Worm (Caenorhabditis elegans): ENCODE data around the gene air-1.

The air-1 gene

ce11 chrV:8212816-8213215, 8.5 kb upstream of the air-1 start:
- TF ChIP-seq npax-4 (tag; optimal IDR thresholded peaks at IDR 0.05): no peak
- peak; percentile 16 for TF ChIP-seq elt-2 (tag; optimal IDR thresholded peaks at IDR 0.05)

ce11 chrV:8213868-8214267, 7.4 kb upstream of the air-1 start, which contains the start of gene K07C11.7:
TSS of gene K07C11.7 (minus strand) at chrV:8213968.
- TF ChIP-seq pha-2 (tag; optimal IDR thresholded peaks at IDR 0.05) (no peak), F13H6.1 (tag; optimal IDR thresholded peaks at IDR 0.05) (no peak), ceh-45 (GFP tag; IDR thresholded peaks at IDR 0.05) (no peak), fkh-6 (tag; optimal IDR thresholded peaks at IDR 0.05) (no peak), odd-2 (tag; optimal IDR thresholded peaks at IDR 0.05) (no peak), ttx-3 (tag; optimal IDR thresholded peaks at IDR 0.05) (no peak), eyg-1 (tag; optimal IDR thresholded peaks at IDR 0.05) (no peak), nhr-232 (tag; optimal IDR thresholded peaks at IDR 0.05) (no peak), pqm-1 (tag; optimal IDR thresholded peaks at IDR 0.05) (no peak)

ce11 chrV:8215158-8215557, 6.1 kb upstream of the air-1 start:
- no peak for TF ChIP-seq tbx-7 (tag; optimal IDR thresholded peaks at IDR 0.05)
- TF ChIP-seq K09A11.1 (tag; optimal IDR thresholded peaks at IDR 0.05; ENCODE audit: insufficient read depth): no peak
- TF ChIP-seq pros-1 (tag; optimal IDR thresholded peaks at IDR 0.05): no peak
- TF ChIP-seq gmeb-2 (tag; optimal IDR thresholded peaks at IDR 0.05): no peak
- no peak for TF ChIP-seq dmd-4 (tag; optimal IDR thresholded peaks at IDR 0.05; ENCODE audit: borderline replicate concordance)
- no peak for TF ChIP-seq pag-3 (tag; optimal IDR thresholded peaks at IDR 0.05; ENCODE audit: borderline replicate concordance)
- TF ChIP-seq hlh-6 (tag; optimal IDR thresholded peaks at IDR 0.05): no peak
- no peak for TF ChIP-seq nhr-232 (tag; optimal IDR thresholded peaks at IDR 0.05)
- TF ChIP-seq tbx-2 (tag; optimal IDR thresholded peaks at IDR 0.05): no peak
- TF ChIP-seq Y22D7AL.16 (tag; optimal IDR thresholded peaks at IDR 0.05): no peak
- TF ChIP-seq ceh-48 (tag; optimal IDR thresholded peaks at IDR 0.05): no peak
- no peak for TF ChIP-seq hlh-15 (tag; optimal IDR thresholded peaks at IDR 0.05)
- TF ChIP-seq nfya-1 (tag; optimal IDR thresholded peaks at IDR 0.05): no peak
- no peak for TF ChIP-seq ttx-3 (tag; optimal IDR thresholded peaks at IDR 0.05)
- no peak for TF ChIP-seq fkh-10 (GFP tag; optimal IDR thresholded peaks at IDR 0.05)
- no peak for TF ChIP-seq unc-42 (tag; optimal IDR thresholded peaks at IDR 0.05)

DNA sequence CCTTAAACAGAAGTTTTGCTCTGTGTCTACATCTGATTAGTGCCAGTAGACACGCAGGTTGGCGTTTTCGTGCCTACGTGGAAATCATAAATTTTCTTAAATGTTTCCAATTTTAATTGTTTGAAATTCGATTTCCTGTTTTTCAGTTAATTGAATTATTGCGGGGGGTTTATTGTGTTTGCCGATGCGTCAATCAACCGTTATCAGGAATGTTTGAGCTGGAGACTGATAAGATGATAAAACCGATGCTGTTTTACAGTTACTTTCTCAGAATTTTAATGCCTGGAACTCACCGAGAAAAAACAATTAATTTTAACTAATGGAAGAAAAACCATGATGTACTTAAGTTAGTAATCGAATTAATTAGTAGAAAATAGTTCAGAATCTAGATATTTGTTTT, 4.2 kb upstream of the air-1 start:
- TF ChIP-seq elt-2 (tag; optimal IDR thresholded peaks at IDR 0.05) (peak; percentile 87), pax-1 (tag; optimal IDR thresholded peaks at IDR 0.05) (no peak)

DNA sequence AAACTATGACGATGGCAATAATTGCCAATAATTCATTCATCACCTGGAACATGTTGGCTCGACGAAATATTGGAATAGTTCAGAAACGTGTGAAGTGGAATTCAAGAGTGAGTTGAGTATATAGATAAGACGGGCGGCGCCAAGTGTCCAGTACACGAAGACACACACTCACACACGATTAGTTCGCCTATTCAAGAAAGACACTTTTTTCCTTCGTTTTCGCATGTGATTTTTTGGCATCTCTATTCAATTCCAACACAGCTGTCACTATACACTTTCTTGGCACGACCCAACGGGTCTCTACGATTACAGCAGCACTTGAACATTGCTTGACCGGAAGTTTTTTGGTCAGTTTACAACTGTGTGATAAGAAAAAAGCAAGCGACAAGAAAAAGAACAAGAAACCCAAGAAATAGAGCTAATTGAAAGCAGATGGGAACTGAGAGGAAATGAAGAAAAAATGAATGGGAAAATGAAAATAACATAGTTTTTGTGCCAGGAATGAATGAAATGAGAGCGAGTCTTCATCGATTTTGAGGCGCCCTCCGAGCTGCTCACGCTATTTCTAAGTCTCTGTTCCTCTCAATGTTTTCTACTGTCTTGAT, 3.5 kb upstream of the air-1 start, which contains the start of gene K07C11.8:
Gene K07C11.8, minus strand, starts transcription at position 224 of the 605 bp plus-strand sequence.
- no peak for TF ChIP-seq ceh-2 (tag; optimal IDR thresholded peaks at IDR 0.05)
- TF ChIP-seq ztf-16 (tag; optimal IDR thresholded peaks at IDR 0.05): no peak
- TF ChIP-seq pha-2 (tag; optimal IDR thresholded peaks at IDR 0.05): no peak
- no peak for TF ChIP-seq pqm-1 (tag; optimal IDR thresholded peaks at IDR 0.05)
- no peak for TF ChIP-seq unc-86 (tag; optimal IDR thresholded peaks at IDR 0.05)
- TF ChIP-seq ceh-48 (tag; optimal IDR thresholded peaks at IDR 0.05): peak; percentile 51
- TF ChIP-seq lin-11 (tag; optimal IDR thresholded peaks at IDR 0.05): no peak

- no peak for TF ChIP-seq pros-1 (tag; optimal IDR thresholded peaks at IDR 0.05)
- TF ChIP-seq pat-9 (tag; optimal IDR thresholded peaks at IDR 0.05): no peak
- TF ChIP-seq ceh-2 (tag; optimal IDR thresholded peaks at IDR 0.05): no peak
- no peak for TF ChIP-seq zip-5 (tag; optimal IDR thresholded peaks at IDR 0.05)
- TF ChIP-seq ceh-24 (tag; optimal IDR thresholded peaks at IDR 0.05): no peak
- no peak for TF ChIP-seq unc-86 (tag; optimal IDR thresholded peaks at IDR 0.05)
- no peak for TF ChIP-seq pax-1 (tag; optimal IDR thresholded peaks at IDR 0.05)
- TF ChIP-seq madf-2 (tag; optimal IDR thresholded peaks at IDR 0.05): no peak
- TF ChIP-seq pag-3 (tag; optimal IDR thresholded peaks at IDR 0.05; ENCODE audit: borderline replicate concordance): no peak
- TF ChIP-seq K02D7.2 (tag; optimal IDR thresholded peaks at IDR 0.05): no peak
- no peak for TF ChIP-seq fkh-10 (GFP tag; optimal IDR thresholded peaks at IDR 0.05)
- no peak for TF ChIP-seq syd-9 (tag; optimal IDR thresholded peaks at IDR 0.05)
Observed at ce11 chrV:8219550-8219949, 1.7 kb upstream of the air-1 start.
